Fruit fly (Drosophila melanogaster): ENCODE results near the gene Ubc2.

Gene Ubc2

DNA sequence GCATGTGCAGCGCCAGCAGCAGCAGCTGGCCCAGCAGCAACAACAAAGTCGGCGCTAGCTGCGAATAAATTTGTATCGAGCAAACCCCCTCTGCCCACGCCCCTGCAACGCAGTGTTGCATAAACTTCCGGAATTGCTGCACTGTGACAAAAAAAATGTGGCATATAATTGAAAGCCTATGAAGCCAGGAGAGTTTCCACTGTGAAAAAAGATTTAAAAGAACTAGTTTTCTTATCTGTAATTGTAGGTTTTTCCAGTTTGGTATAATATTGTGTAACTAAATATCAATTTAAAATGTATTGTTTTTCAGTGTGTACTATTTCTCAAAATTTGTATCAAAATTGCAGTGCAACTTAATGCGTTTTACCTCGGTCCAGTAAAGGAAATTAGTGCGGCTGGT is 19.6 kb downstream of the Ubc2 start (continued):
- TF ChIP-seq nerfin-2 (GFP tag; IDR thresholded peaks at IDR 0.05; ENCODE audit: partially characterized antibody): no peak
- no peak for TF ChIP-seq pfk (GFP tag; optimal IDR thresholded peaks at IDR 0.05)
- no peak for TF ChIP-seq luna (GFP tag; optimal IDR thresholded peaks at IDR 0.05)
- TF ChIP-seq CG14965 (GFP tag; optimal IDR thresholded peaks at IDR 0.05; ENCODE audit: borderline replicate concordance): no peak
- TF ChIP-seq Bgb (GFP tag; IDR thresholded peaks at IDR 0.05; ENCODE audit: partially characterized antibody): no peak
- no peak for TF ChIP-seq ERR (GFP tag; optimal IDR thresholded peaks at IDR 0.05)
- no peak for TF ChIP-seq pho (GFP tag; optimal IDR thresholded peaks at IDR 0.05)
- 0 out of 3 replicates have a peak, but pooled peaks have one; percentile 21 for TF ChIP-seq CG2199 (GFP tag; IDR thresholded peaks at IDR 0.05)
- no peak for TF ChIP-seq sna (GFP tag; IDR thresholded peaks at IDR 0.05; ENCODE audit: partially characterized antibody)
- TF ChIP-seq CG11456 (GFP tag; IDR thresholded peaks at IDR 0.05): no peak
- TF ChIP-seq CG12104 (GFP tag; optimal IDR thresholded peaks at IDR 0.05): no peak
- TF ChIP-seq pb (GFP tag; optimal IDR thresholded peaks at IDR 0.05): no peak
- TF ChIP-seq CG10979 (tag; optimal IDR thresholded peaks at IDR 0.05): peak; percentile 16
- no peak for TF ChIP-seq CG16813 (GFP tag; IDR thresholded peaks at IDR 0.05; ENCODE audit: partially characterized antibody)
- no peak for TF ChIP-seq onecut (GFP tag; IDR thresholded peaks at IDR 0.05)
- TF ChIP-seq CG12155 (GFP tag; optimal IDR thresholded peaks at IDR 0.05): no peak
- TF ChIP-seq HLH4C (GFP tag; IDR thresholded peaks at IDR 0.05; ENCODE audit: partially characterized antibody): no peak
- no peak for TF ChIP-seq hth (optimal IDR thresholded peaks at IDR 0.05)
- no peak for TF ChIP-seq slp2 (GFP tag; optimal IDR thresholded peaks at IDR 0.05)
- TF ChIP-seq CG17829 (tag; optimal IDR thresholded peaks at IDR 0.05): no peak
- no peak for TF ChIP-seq Bteb2 (GFP tag; optimal IDR thresholded peaks at IDR 0.05)
- TF ChIP-seq tx (GFP tag; optimal IDR thresholded peaks at IDR 0.05): no peak
- TF ChIP-seq Hand (GFP tag; optimal IDR thresholded peaks at IDR 0.05): no peak
- no peak for TF ChIP-seq B-H1 (GFP tag; IDR thresholded peaks at IDR 0.05)
- no peak for TF ChIP-seq zfh1 (GFP tag; IDR thresholded peaks at IDR 0.05)
- no peak for TF ChIP-seq CG32532 (GFP tag; IDR thresholded peaks at IDR 0.05)
- TF ChIP-seq NFAT (GFP tag; IDR thresholded peaks at IDR 0.05): no peak
- no peak for TF ChIP-seq HLH3B (GFP tag; IDR thresholded peaks at IDR 0.05)
- no peak for TF ChIP-seq pita (GFP tag; optimal IDR thresholded peaks at IDR 0.05)
- TF ChIP-seq CG15011 (GFP tag; optimal IDR thresholded peaks at IDR 0.05): no peak
- TF ChIP-seq schlank (tag; optimal IDR thresholded peaks at IDR 0.05): no peak
- TF ChIP-seq org-1 (GFP tag; optimal IDR thresholded peaks at IDR 0.05): no peak
- no peak for TF ChIP-seq chm (GFP tag; IDR thresholded peaks at IDR 0.05)
- TF ChIP-seq H15 (GFP tag; IDR thresholded peaks at IDR 0.05): 0 out of 3 replicates have a peak, but pooled peaks have one; percentile 30

DNA sequence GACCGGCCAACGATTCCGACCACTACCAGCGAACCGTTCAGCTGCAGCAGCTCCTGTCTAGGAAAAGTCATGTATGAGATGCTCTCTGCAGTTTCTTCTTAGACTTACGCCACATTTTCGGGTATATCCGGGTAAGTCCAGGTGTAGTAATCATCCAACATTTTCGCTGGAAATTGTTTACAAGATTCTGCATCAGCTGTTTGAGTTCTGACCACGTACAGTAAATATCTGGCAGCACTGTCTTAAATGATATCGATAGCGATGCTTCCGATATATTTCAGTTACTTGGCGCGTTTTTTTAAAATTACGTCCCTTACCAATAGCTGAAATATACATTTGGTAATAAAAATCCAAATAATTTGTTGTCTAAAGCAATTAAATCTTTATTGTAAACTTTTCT is 24.1 kb downstream of the Ubc2 start, which contains the start of gene CG6729:
Gene CG6729, minus strand, starts transcription at position 222 of the 400 bp plus-strand sequence.
- peak; percentile 43 for TF ChIP-seq CG2129 (GFP tag; IDR thresholded peaks at IDR 0.05; ENCODE audit: partially characterized antibody)
- peak; percentile 72; the same call in 2 of the 3 replicates for TF ChIP-seq Doc3 (GFP tag; IDR thresholded peaks at IDR 0.05; ENCODE audit: partially characterized antibody)
- TF ChIP-seq sc (optimal IDR thresholded peaks at IDR 0.05): no peak
- TF ChIP-seq sc (GFP tag; optimal IDR thresholded peaks at IDR 0.05): no peak
- peak; percentile 75 to 94 for TF ChIP-seq crp (GFP tag; optimal IDR thresholded peaks at IDR 0.05)
- peak; percentile 81 for TF ChIP-seq hbn (GFP tag; IDR thresholded peaks at IDR 0.05; ENCODE audit: partially characterized antibody)
- TF ChIP-seq Scr (GFP tag; IDR thresholded peaks at IDR 0.05; ENCODE audit: partially characterized antibody): peak; percentile 70
- 0 out of 3 replicates have a peak, but pooled peaks have one; percentile 40 for TF ChIP-seq CG7963 (GFP tag; IDR thresholded peaks at IDR 0.05; ENCODE audit: partially characterized antibody)
- peak; percentile 83 for TF ChIP-seq CG13287 (GFP tag; IDR thresholded peaks at IDR 0.05; ENCODE audit: partially characterized antibody)
- no peak for TF ChIP-seq cad (GFP tag; optimal IDR thresholded peaks at IDR 0.05)
- peak; percentile 7 for TF ChIP-seq lbe (GFP tag; optimal IDR thresholded peaks at IDR 0.05)
- peak; percentile 92 for TF ChIP-seq CG2116 (GFP tag; optimal IDR thresholded peaks at IDR 0.05)
- peak; percentile 43 for TF ChIP-seq MESR4 (GFP tag; optimal IDR thresholded peaks at IDR 0.05)
- peak; percentile 72 for TF ChIP-seq Sry-δ (GFP tag; optimal IDR thresholded peaks at IDR 0.05)
- TF ChIP-seq CG16813 (GFP tag; IDR thresholded peaks at IDR 0.05; ENCODE audit: partially characterized antibody): peak; percentile 66
- no peak for TF ChIP-seq Gug (GFP tag; IDR thresholded peaks at IDR 0.05)
- TF ChIP-seq gfzf (GFP tag; optimal IDR thresholded peaks at IDR 0.05): peak; percentile 19
- peak; percentile 65 for TF ChIP-seq HLH4C (GFP tag; IDR thresholded peaks at IDR 0.05; ENCODE audit: partially characterized antibody)
- peak; percentile 79 for TF ChIP-seq Dll (GFP tag; IDR thresholded peaks at IDR 0.05; ENCODE audit: partially characterized antibody)
- peak; percentile 81 for TF ChIP-seq unc-4 (GFP tag; IDR thresholded peaks at IDR 0.05; ENCODE audit: partially characterized antibody)

Measured in whole organism, embryonic.